Worm (Caenorhabditis elegans): ENCODE measurements around the gene gst-26.

DNA sequence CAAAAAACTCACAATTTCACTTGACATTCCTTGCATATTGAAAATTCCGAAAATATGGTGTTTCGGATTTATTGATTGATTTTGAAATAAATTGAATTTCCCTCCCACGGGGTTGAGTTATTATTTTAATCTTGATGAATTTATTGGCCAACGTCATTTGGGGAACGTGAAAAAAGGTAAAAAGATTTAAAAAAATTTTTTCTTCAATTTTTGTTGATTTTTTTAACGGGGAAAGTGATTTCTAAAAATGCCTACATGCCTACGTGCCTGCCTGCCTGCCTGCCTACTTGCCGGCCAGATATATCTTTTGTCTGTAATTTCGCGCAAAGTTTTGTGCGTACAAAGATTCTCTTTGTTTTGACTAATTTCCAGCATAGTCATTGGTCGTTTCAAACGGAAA lies 30.0 kb downstream of the gst-26 start, which contains the start of gene Y53F4B.24:
- no peak for TF ChIP-seq dao-5 (tag; optimal IDR thresholded peaks at IDR 0.05)
- no peak for TF ChIP-seq him-1 (tag; optimal IDR thresholded peaks at IDR 0.05)
- TF ChIP-seq W03F9.2 (tag; optimal IDR thresholded peaks at IDR 0.05) = no peak
